Worm (Caenorhabditis elegans): Measurements from ENCODE around the gene srh-265.

- TF ChIP-seq aly-2 (tag; optimal IDR thresholded peaks at IDR 0.05) (no peak), ama-1 (optimal IDR thresholded peaks at IDR 0.05) (no peak), nhr-237 (tag; optimal IDR thresholded peaks at IDR 0.05) (no peak), nhr-77 (tag; optimal IDR thresholded peaks at IDR 0.05) (no peak), sma-3 (GFP tag; optimal IDR thresholded peaks at IDR 0.05) (no peak)
These were observed 10.9 kb downstream of the srh-265 start, which contains the start of gene fbxa-209 for ce11 chrV:15426944-15427343.

Data from whole organism, L2 larva.